Worm (Caenorhabditis elegans) whole organism, dauer: ENCODE measurements around the gene Y73B6BL.22.

Source experiments
- unc-62 ChIP-seq: sonication (generic microtip); optimal IDR thresholded peaks from 2 replicates; lab custom pipeline; 2017; ENCODE audit warnings: missing biosample characterization, missing genetic modification reagents, missing genetic modification characterization

Y73B6BL.22 gene

DNA sequence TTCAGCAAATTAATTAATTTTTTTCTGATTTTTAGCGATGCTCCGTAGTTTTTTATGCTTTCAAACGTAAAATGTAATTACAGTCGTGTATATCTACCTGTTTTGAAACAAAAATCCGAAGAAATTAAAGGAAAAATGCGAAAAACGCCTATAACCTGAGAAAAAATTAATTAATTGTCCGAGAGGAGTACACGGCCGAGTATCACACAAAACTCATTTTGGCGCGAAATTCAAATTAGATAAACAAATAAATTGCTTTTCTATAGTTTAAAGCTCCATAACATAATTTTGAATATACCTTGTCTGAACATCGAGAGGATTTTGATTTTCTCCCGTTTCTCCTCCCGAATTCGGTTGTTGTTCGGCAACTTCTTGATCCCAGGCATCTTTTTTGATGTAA, 47.0 kb downstream of the Y73B6BL.22 start:
- no peak for TF ChIP-seq unc-62 (GFP tag; lab: Kevin White, UChicago)
